Worm (Caenorhabditis elegans) whole organism, young adult: ENCODE results near the gene F52H3.6.
"Not testable (repeated sequence)": the region's sequence is repeated elsewhere in the genome, so short reads cannot be mapped to it uniquely, and the experiment has no call there.

Experiments used
- B0019.2 ChIP-seq: fragments of 200-800 bp; sonication (Bioruptor generic); conservative IDR thresholded peaks from 2 replicates; pipeline ENCODE4 v1.3.6; 2022; ENCODE audit warnings: missing genetic modification reagents, missing genetic modification characterization, missing compliant biosample characterization
- B0336.3 ChIP-seq: fragments of 200-800 bp; sonication (Bioruptor generic); IDR thresholded peaks from 2 replicates; pipeline ENCODE4 v1.3.6; 2022; ENCODE audit warnings: missing genetic modification characterization, missing compliant biosample characterization
- C06A6.2 ChIP-seq: fragments of 200-800 bp; sonication (Bioruptor generic); conservative IDR thresholded peaks from 2 replicates; pipeline ENCODE4 v1.3.6; 2022; ENCODE audit warnings: missing genetic modification characterization, missing compliant biosample characterization
- D2030.7 ChIP-seq: fragments of 200-800 bp; sonication (Bioruptor generic); IDR thresholded peaks from 2 replicates; pipeline ENCODE4 v1.3.6; 2022; ENCODE audit warnings: missing genetic modification reagents, missing genetic modification characterization, missing compliant biosample characterization
- F49E8.2 ChIP-seq: sonication (generic microtip); optimal IDR thresholded peaks from 3 replicates; lab custom pipeline; 2017; ENCODE audit warnings: missing genetic modification characterization, mild to moderate bottlenecking, missing compliant biosample characterization, antibody characterized with exemption, moderate library complexity; ENCODE audit not compliant: insufficient read depth
- F52B5.7 ChIP-seq: sonication (generic microtip); optimal IDR thresholded peaks from 2 replicates; lab custom pipeline; 2016; ENCODE audit warnings: mild to moderate bottlenecking, missing genetic modification characterization, missing compliant biosample characterization
- F57C9.4 ChIP-seq: sonication (generic microtip); optimal IDR thresholded peaks from 2 replicates; lab custom pipeline; 2017; ENCODE audit warnings: mild to moderate bottlenecking, missing genetic modification characterization, missing compliant biosample characterization
- K11D2.4 ChIP-seq: fragments of 200-800 bp; sonication (Bioruptor generic); IDR thresholded peaks from 2 replicates; pipeline ENCODE4 v1.3.6; 2022; ENCODE audit warnings: missing genetic modification reagents, missing genetic modification characterization, missing compliant biosample characterization
- K12H6.12 ChIP-seq: fragments of 200-800 bp; sonication (Bioruptor generic); optimal IDR thresholded peaks from 2 replicates; lab custom pipeline; 2018; ENCODE audit warnings: mild to moderate bottlenecking, missing genetic modification characterization, missing compliant biosample characterization
- T07F8.4 ChIP-seq: sonication (generic microtip); optimal IDR thresholded peaks from 2 replicates; lab custom pipeline; 2016; ENCODE audit warnings: mild to moderate bottlenecking, missing genetic modification characterization, moderate library complexity, missing compliant biosample characterization
- T26A5.8 ChIP-seq: sonication (generic microtip); optimal IDR thresholded peaks from 2 replicates; lab custom pipeline; 2016; ENCODE audit warnings: missing genetic modification characterization, missing compliant biosample characterization
- Y56A3A.18 ChIP-seq: fragments of 200-800 bp; sonication (Bioruptor generic); IDR thresholded peaks from 2 replicates; pipeline ENCODE4 v1.3.6; 2022; ENCODE audit warnings: missing genetic modification reagents, missing genetic modification characterization, missing compliant biosample characterization
- Y79H2A.3 ChIP-seq: fragments of 200-800 bp; sonication (Bioruptor generic); conservative IDR thresholded peaks from 2 replicates; pipeline ENCODE4 v1.3.6; 2022; ENCODE audit warnings: missing genetic modification reagents, missing genetic modification characterization, missing compliant biosample characterization
- ama-1 ChIP-seq, 3 experiments: fragments of 150-350 bp in 1 of 3; sonication (generic microtip) in 2 of 3; optimal IDR thresholded peaks; 2 replicates each; lab custom pipeline; 2014 to 2018; ENCODE audit warnings: missing biosample characterization in 2 of 3, missing genetic modification characterization in 2 of 3, missing genetic modification reagents in 2 of 3
- athp-1 ChIP-seq: sonication (generic microtip); optimal IDR thresholded peaks from 2 replicates; lab custom pipeline; 2017; ENCODE audit warnings: mild to moderate bottlenecking, missing genetic modification characterization, missing compliant biosample characterization
- attf-3 ChIP-seq: fragments of 200-800 bp; sonication (Bioruptor generic); conservative IDR thresholded peaks from 2 replicates; pipeline ENCODE4 v1.3.6; 2022; ENCODE audit warnings: missing genetic modification reagents, missing genetic modification characterization, missing compliant biosample characterization
- attf-5 ChIP-seq: fragments of 200-800 bp; sonication (Bioruptor generic); optimal IDR thresholded peaks from 2 replicates; lab custom pipeline; 2018; ENCODE audit warnings: mild to moderate bottlenecking, missing genetic modification characterization, missing compliant biosample characterization
- cebp-1 ChIP-seq, 2 experiments: fragments of 200-800 bp in 1 of 2; sonication (Bioruptor generic) in 1 of 2; sonication (generic microtip) in 1 of 2; IDR thresholded peaks in 1 of 2; optimal IDR thresholded peaks in 1 of 2; 2 replicates each; pipeline versions ENCODE4 v1.3.6 to Lab custom; 2017 to 2022; ENCODE audit warnings: missing compliant biosample characterization in 2 of 2, missing genetic modification characterization in 2 of 2, mild to moderate bottlenecking in 1 of 2, missing genetic modification reagents in 1 of 2, moderate library complexity in 1 of 2
- cebp-2 ChIP-seq: fragments of 200-800 bp; sonication (Bioruptor generic); IDR thresholded peaks from 2 replicates; pipeline ENCODE4 v1.3.6; 2022; ENCODE audit warnings: missing genetic modification characterization, missing compliant biosample characterization
- ceh-100 ChIP-seq: fragments of 200-800 bp; sonication (Bioruptor generic); IDR thresholded peaks from 2 replicates; pipeline ENCODE4 v1.3.6; 2022; ENCODE audit warnings: missing genetic modification reagents, missing genetic modification characterization, missing compliant biosample characterization
- ceh-27 ChIP-seq: fragments of 200-800 bp; sonication (Bioruptor generic); optimal IDR thresholded peaks from 2 replicates; lab custom pipeline; 2018; ENCODE audit warnings: mild to moderate bottlenecking, missing genetic modification characterization, moderate library complexity, missing compliant biosample characterization
- ceh-40 ChIP-seq: fragments of 200-800 bp; sonication (Bioruptor generic); IDR thresholded peaks from 2 replicates; pipeline ENCODE4 v1.3.6; 2022; ENCODE audit warnings: missing genetic modification characterization, missing compliant biosample characterization
- ceh-91 ChIP-seq: fragments of 200-800 bp; sonication (Bioruptor generic); IDR thresholded peaks from 2 replicates; pipeline ENCODE4 v1.3.6; 2022; ENCODE audit warnings: missing genetic modification reagents, missing genetic modification characterization, missing compliant biosample characterization
- dox-1 ChIP-seq: fragments of 200-800 bp; sonication (Bioruptor generic); IDR thresholded peaks from 2 replicates; pipeline ENCODE4 v1.3.6; 2022; ENCODE audit warnings: missing genetic modification reagents, missing genetic modification characterization, missing compliant biosample characterization
- hlh-26 ChIP-seq: fragments of 200-800 bp; sonication (Bioruptor generic); conservative IDR thresholded peaks from 2 replicates; pipeline ENCODE4 v1.3.6; 2022; ENCODE audit warnings: missing genetic modification reagents, missing genetic modification characterization, missing compliant biosample characterization
- hmg-1.2 ChIP-seq: fragments of 200-800 bp; sonication (Bioruptor generic); IDR thresholded peaks from 2 replicates; pipeline ENCODE4 v1.3.6; 2022; ENCODE audit warnings: missing genetic modification reagents, missing genetic modification characterization, missing compliant biosample characterization
- hrde-1 ChIP-seq: sonication (generic microtip); optimal IDR thresholded peaks from 2 replicates; lab custom pipeline; 2016; ENCODE audit warnings: missing genetic modification characterization, mild to moderate bottlenecking, missing compliant biosample characterization, moderate library complexity, missing genotype, missing genetic modification reagents, borderline replicate concordance
- lin-26 ChIP-seq: fragments of 200-800 bp; sonication (Bioruptor generic); IDR thresholded peaks from 2 replicates; pipeline ENCODE4 v1.3.6; 2022; ENCODE audit warnings: missing genetic modification reagents, missing genetic modification characterization, missing compliant biosample characterization
- lin-40 ChIP-seq: sonication (generic microtip); optimal IDR thresholded peaks from 2 replicates; lab custom pipeline; 2016; ENCODE audit warnings: missing genetic modification characterization, mild to moderate bottlenecking, missing compliant biosample characterization, missing genotype, missing genetic modification reagents
- lsl-1 ChIP-seq: fragments of 200-800 bp; sonication (Bioruptor generic); optimal IDR thresholded peaks from 2 replicates; lab custom pipeline; 2018; ENCODE audit warnings: mild to moderate bottlenecking, missing genetic modification characterization, moderate library complexity, missing compliant biosample characterization
- mcd-1 ChIP-seq: fragments of 200-800 bp; sonication (Bioruptor generic); IDR thresholded peaks from 2 replicates; pipeline ENCODE4 v1.3.6; 2022; ENCODE audit warnings: missing genetic modification reagents, missing genetic modification characterization, missing compliant biosample characterization
- nfya-1 ChIP-seq: sonication (generic microtip); optimal IDR thresholded peaks from 2 replicates; lab custom pipeline; 2017; ENCODE audit warnings: antibody characterized with exemption, missing compliant biosample characterization, missing genetic modification characterization, borderline replicate concordance; ENCODE audit not compliant: insufficient read depth
- nfyb-1 ChIP-seq: fragments of 200-800 bp; sonication (Bioruptor generic); IDR thresholded peaks from 2 replicates; pipeline ENCODE4 v1.3.6; 2022; ENCODE audit warnings: missing genetic modification reagents, missing genetic modification characterization, missing compliant biosample characterization
- nhr-80 ChIP-seq: sonication (generic microtip); optimal IDR thresholded peaks from 2 replicates; lab custom pipeline; 2016; ENCODE audit warnings: missing genetic modification characterization, missing compliant biosample characterization
- pha-4 ChIP-seq: fragments of 150-350 bp; sonication (generic microtip); optimal IDR thresholded peaks from 2 replicates; lab custom pipeline; 2014; ENCODE audit warnings: missing biosample characterization, missing genetic modification reagents, missing genetic modification characterization
- sdz-38 ChIP-seq: sonication (generic microtip); optimal IDR thresholded peaks from 2 replicates; lab custom pipeline; 2016; ENCODE audit warnings: missing genotype, missing genetic modification characterization, missing compliant biosample characterization
- ztf-25 ChIP-seq: fragments of 200-800 bp; sonication (Bioruptor generic); IDR thresholded peaks from 2 replicates; pipeline ENCODE4 v1.3.6; 2022; ENCODE audit warnings: missing genetic modification reagents, missing genetic modification characterization, missing compliant biosample characterization
- ztf-3 ChIP-seq: fragments of 200-800 bp; sonication (Bioruptor generic); optimal IDR thresholded peaks from 2 replicates; lab custom pipeline; 2018; ENCODE audit warnings: mild to moderate bottlenecking, missing genetic modification characterization, missing compliant biosample characterization

F52H3.6 gene

DNA sequence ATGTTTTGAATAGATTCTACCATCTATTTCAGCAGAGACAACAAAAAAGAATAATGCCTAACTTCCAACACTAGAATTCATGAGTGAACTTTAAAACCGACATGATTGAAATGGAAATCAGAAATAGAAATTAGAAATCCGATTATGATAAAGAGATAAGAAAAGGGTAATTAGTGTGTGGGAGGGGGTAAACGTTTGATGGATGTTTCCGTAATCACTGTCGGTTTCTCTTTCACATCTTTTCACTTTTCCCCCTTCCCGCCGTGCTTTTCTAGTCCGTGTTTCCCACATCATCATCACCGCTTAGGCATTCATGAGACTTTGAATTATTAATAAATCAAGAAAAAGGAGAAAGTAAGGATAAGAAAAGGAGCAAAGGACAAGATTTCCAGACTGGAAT lies 17.4 kb upstream of the F52H3.6 start:
- TF ChIP-seq sdz-38 (no peak), F49E8.2 (tag; lab: Kevin White, UChicago) (no peak), cebp-1 (GFP tag; IDR thresholded peaks at IDR 0.05; lab: Robert Waterston, UW) (no peak), cebp-1 (tag; optimal IDR thresholded peaks at IDR 0.05; lab: Kevin White, UChicago) (no peak), ceh-27 (GFP tag; lab: Kevin White, UChicago) (no peak), B0336.3 (GFP tag; lab: Robert Waterston, UW) (no peak), nfya-1 (no peak), K12H6.12 (tag; lab: Kevin White, UChicago) (no peak), athp-1 (tag; lab: Kevin White, UChicago) (no peak), lin-40 (tag; lab: Kevin White, UChicago) (no peak), ztf-25 (no peak), hlh-26 (GFP tag; lab: Robert Waterston, UW) (no peak), ama-1 (optimal IDR thresholded peaks at IDR 0.05; lab: Kevin White, UChicago) (no peak), ama-1 (GFP tag; optimal IDR thresholded peaks at IDR 0.05; lab: Kevin White, UChicago) (no peak), T07F8.4 (tag; lab: Kevin White, UChicago) (no peak), ztf-3 (no peak)

DNA sequence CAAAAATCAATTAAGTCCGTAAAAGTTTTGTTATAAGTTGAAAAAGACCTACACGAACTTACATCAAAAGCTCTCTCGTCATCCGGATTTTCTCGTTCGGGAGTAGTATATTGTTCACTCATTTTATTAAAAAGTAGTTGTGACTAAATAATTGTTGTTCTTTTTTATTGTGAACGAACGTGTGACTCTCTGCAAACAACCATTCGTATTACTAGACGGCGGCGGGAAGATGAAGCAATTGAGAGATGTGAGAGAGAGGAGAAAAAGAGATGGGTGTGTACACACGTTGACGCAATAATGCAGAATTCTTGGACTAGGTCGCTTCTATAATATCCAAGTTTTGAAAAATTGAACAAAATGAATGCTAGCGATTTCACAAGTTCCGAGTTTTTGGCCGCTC lies 16.7 kb upstream of the F52H3.6 start, which contains the start of the genes F52H3.11 and bath-38:
TSS of gene F52H3.11 (minus strand) at position 203 of the 400 bp plus-strand sequence.
TSS of gene bath-38 (minus strand) at position 310 of the 400 bp plus-strand sequence.
- TF ChIP-seq cebp-2 (GFP tag; lab: Robert Waterston, UW) (no peak), pha-4 (tag; lab: Kevin White, UChicago) (peak; percentile 22), K11D2.4 (GFP tag; lab: Robert Waterston, UW) (no peak), attf-5 (peak; percentile 22), nhr-80 (tag; lab: Kevin White, UChicago) (peak; percentile 23)

DNA sequence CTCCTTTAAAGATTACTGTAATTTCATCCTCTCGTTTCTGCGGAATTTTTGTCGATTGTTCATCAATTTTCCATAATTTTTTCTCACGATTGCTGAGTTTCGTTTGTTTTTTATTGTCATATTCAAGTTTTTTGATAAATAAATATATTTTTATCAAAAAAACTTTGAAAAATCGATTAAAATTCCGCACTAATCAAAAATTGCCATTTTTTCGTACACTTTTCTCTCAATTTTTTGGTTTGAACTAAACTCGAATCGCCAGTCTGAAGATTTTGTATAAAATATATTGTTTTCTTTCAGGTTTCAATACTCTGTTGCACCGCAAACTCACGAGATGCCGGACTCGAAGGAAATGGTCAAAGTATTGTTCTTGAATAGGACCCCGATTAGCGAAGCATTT lies 12.6 kb upstream of the F52H3.6 start, which contains the start of gene ogr-2:
TSS of gene ogr-2 (plus strand) at position 301 of the 400 bp plus-strand sequence.
- TF ChIP-seq B0019.2 = no peak
- no peak for TF ChIP-seq ceh-40 (GFP tag; lab: Robert Waterston, UW)
- no peak for TF ChIP-seq hrde-1 (tag; lab: Kevin White, UChicago)
- peak; percentile 30 for TF ChIP-seq lsl-1 (GFP tag; lab: Kevin White, UChicago)

DNA sequence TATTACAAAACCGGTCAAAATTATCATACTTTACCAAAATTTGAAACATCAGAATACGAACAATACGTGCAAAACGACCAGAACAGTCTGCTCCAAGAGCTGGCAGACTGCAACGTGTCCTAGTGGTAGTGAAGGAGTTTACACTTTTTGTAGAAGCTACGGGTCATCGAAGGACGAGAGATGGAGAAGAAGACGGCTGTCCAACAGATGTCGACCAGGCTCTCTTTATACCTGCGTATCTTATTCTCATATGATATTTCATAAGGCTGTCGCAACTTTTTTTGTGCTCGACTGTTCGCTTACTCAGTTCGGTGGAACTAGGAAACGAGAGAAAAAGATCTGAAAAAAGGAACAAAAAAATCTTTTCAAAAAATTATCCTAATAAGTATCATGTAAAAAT lies 11.6 kb upstream of the F52H3.6 start, which contains the start of gene let-268:
TSS of gene let-268 (minus strand) at position 182 of the 400 bp plus-strand sequence.
- TF ChIP-seq hmg-1.2 (GFP tag; lab: Robert Waterston, UW) (peak; percentile 17; the same call in 1 of the 2 replicates), Y79H2A.3 (GFP tag; lab: Robert Waterston, UW) (no peak)

DNA sequence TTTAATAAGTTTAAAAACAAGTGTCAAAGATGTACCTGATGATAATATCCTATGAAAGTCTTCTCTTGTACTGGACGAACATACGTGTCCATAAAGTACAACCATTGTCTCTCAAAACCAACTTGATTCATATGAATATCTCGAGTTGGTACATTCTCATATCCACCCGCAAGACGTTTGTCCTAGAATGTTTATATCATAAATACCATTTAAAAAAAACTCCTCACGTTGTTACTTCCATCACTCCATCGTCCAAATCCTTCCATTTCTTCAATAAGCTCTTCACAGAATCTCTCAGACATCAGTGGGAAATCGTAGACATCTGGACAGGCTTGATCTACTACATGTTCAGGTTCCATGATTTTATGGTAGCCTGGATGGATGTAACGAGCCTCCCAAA lies 7.2 kb upstream of the F52H3.6 start:
- TF ChIP-seq lsl-1 (GFP tag; lab: Kevin White, UChicago) (no peak), pha-4 (tag; lab: Kevin White, UChicago) (no peak), ceh-27 (GFP tag; lab: Kevin White, UChicago) (no peak), nhr-80 (tag; lab: Kevin White, UChicago) (no peak), F52B5.7 (tag; lab: Kevin White, UChicago) (no peak), F57C9.4 (tag; lab: Kevin White, UChicago) (no peak), T26A5.8 (no peak)

DNA sequence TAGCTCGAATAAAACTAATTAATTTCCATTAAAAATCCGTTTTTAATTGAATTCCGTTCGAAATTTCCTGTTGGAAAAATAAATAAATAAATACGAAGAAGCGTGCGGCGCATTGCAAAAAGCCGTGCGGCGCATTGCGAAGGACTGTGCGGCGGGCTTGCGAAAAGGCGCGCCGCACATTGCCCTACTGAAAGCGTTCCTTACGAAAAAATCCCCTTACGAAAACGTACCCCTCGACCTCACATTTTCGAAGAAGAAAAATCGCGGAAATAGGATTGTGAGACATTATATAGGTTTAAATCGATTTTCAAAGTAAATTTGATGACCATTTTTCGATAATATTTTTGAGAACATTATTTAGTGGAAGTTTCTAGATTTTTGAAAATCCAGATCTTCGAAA lies 6.5 kb upstream of the F52H3.6 start:
- peak; percentile 58; the same call in 1 of the 2 replicates for TF ChIP-seq cebp-1 (GFP tag; IDR thresholded peaks at IDR 0.05; lab: Robert Waterston, UW)
- TF ChIP-seq cebp-1 (tag; optimal IDR thresholded peaks at IDR 0.05; lab: Kevin White, UChicago) = not testable (repeated sequence)
- TF ChIP-seq lin-26 (GFP tag; lab: Robert Waterston, UW) = peak; percentile 42; the same call in 1 of the 2 replicates
- TF ChIP-seq nfyb-1 (GFP tag; lab: Robert Waterston, UW) = peak; percentile 83
- TF ChIP-seq attf-3 (GFP tag; lab: Robert Waterston, UW) = peak; percentile 76
- peak; percentile 99 for TF ChIP-seq C06A6.2 (GFP tag; lab: Robert Waterston, UW)
- peak; percentile 70 for TF ChIP-seq ceh-91
- peak; percentile 61 for TF ChIP-seq D2030.7 (GFP tag; lab: Robert Waterston, UW)
- TF ChIP-seq dox-1 (GFP tag; lab: Robert Waterston, UW) = peak; percentile 96
- TF ChIP-seq ztf-25 = peak; percentile 74; the same call in 1 of the 2 replicates
- TF ChIP-seq K11D2.4 (GFP tag; lab: Robert Waterston, UW) = peak; percentile 62; the same call in 1 of the 2 replicates
- TF ChIP-seq ceh-100 = peak; percentile 94
- TF ChIP-seq Y56A3A.18 (GFP tag; lab: Robert Waterston, UW) = 0 out of 2 replicates have a peak, but pooled peaks have one; percentile 61
- peak; percentile 92 for TF ChIP-seq mcd-1 (GFP tag; lab: Robert Waterston, UW)
